Worm (Caenorhabditis elegans): ENCODE measurements around the gene str-144.

str-144 gene

ce11 chrV:8028825-8029489 is 43.0 kb downstream of the str-144 start, which contains the start of gene oma-2:
Gene oma-2 (plus strand): TSS chrV:8029439.
- TF ChIP-seq hlh-13 (GFP tag; optimal IDR thresholded peaks at IDR 0.05) (no peak), ceh-6 (GFP tag; optimal IDR thresholded peaks at IDR 0.05) (no peak), pros-1 (tag; optimal IDR thresholded peaks at IDR 0.05) (no peak), ceh-14 (tag; optimal IDR thresholded peaks at IDR 0.05) (no peak), ets-4 (tag; optimal IDR thresholded peaks at IDR 0.05) (no peak), rnt-1 (tag; optimal IDR thresholded peaks at IDR 0.05) (no peak)

ce11 chrV:8027429-8028142 is 44.4 kb downstream of the str-144 start:
- no peak for TF ChIP-seq madf-2 (tag; optimal IDR thresholded peaks at IDR 0.05)
- no peak for TF ChIP-seq ama-1 (optimal IDR thresholded peaks at IDR 0.05)
- no peak for TF ChIP-seq ceh-22 (tag; optimal IDR thresholded peaks at IDR 0.05)
- no peak for TF ChIP-seq unc-86 (tag; optimal IDR thresholded peaks at IDR 0.05)
- TF ChIP-seq pha-2 (tag; optimal IDR thresholded peaks at IDR 0.05): no peak
- TF ChIP-seq unc-55 (GFP tag; optimal IDR thresholded peaks at IDR 0.05): no peak
- no peak for TF ChIP-seq ceh-24 (tag; optimal IDR thresholded peaks at IDR 0.05)
- no peak for TF ChIP-seq ceh-2 (tag; optimal IDR thresholded peaks at IDR 0.05)
- TF ChIP-seq zip-5 (tag; optimal IDR thresholded peaks at IDR 0.05): no peak
- no peak for TF ChIP-seq dve-1 (tag; optimal IDR thresholded peaks at IDR 0.05)
- no peak for TF ChIP-seq tbx-2 (tag; optimal IDR thresholded peaks at IDR 0.05)
- TF ChIP-seq unc-3 (GFP tag; conservative IDR thresholded peaks at IDR 0.05): no peak
- TF ChIP-seq unc-3 (tag; optimal IDR thresholded peaks at IDR 0.05): no peak
- TF ChIP-seq pros-1 (tag; optimal IDR thresholded peaks at IDR 0.05): no peak
- TF ChIP-seq pag-3 (tag; optimal IDR thresholded peaks at IDR 0.05; ENCODE audit: borderline replicate concordance): no peak
- TF ChIP-seq syd-9 (tag; optimal IDR thresholded peaks at IDR 0.05): no peak
- TF ChIP-seq lim-6 (tag; optimal IDR thresholded peaks at IDR 0.05): no peak
- no peak for TF ChIP-seq hlh-13 (GFP tag; optimal IDR thresholded peaks at IDR 0.05)
- TF ChIP-seq sox-2 (GFP tag; IDR thresholded peaks at IDR 0.05): no peak

DNA sequence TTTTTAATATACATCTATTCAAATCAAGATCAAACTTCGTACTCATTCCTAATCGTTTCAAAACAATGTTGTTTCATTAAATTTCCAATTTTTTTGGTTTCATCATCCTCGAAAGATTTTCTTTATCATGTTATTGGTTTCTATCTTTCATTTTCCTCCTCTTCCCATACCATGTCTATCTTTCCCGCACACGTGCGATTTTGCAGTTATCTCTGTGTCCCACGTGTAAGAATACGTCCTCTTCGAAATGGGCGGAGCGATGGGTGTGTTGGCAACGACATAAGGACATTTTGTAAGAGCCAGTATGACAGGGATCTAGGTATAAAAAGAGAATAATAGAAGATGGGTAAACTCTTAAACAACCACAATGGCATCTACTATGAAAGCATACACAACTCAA is 45.6 kb downstream of the str-144 start, which contains the start of gene F43H9.4:
TSS of gene F43H9.4 (plus strand) at position 366 of the 400 bp plus-strand sequence.
- TF ChIP-seq K02D7.2 (tag; optimal IDR thresholded peaks at IDR 0.05) (no peak), ceh-19 (GFP tag; optimal IDR thresholded peaks at IDR 0.05) (no peak), ceh-2 (tag; optimal IDR thresholded peaks at IDR 0.05) (no peak), ceh-34 (tag; optimal IDR thresholded peaks at IDR 0.05) (no peak), Y22D7AL.16 (tag; optimal IDR thresholded peaks at IDR 0.05) (no peak), ceh-30 (tag; optimal IDR thresholded peaks at IDR 0.05) (no peak), hlh-13 (GFP tag; optimal IDR thresholded peaks at IDR 0.05) (no peak), ahr-1 (tag; optimal IDR thresholded peaks at IDR 0.05) (no peak), ceh-18 (tag; optimal IDR thresholded peaks at IDR 0.05) (no peak), nfya-1 (tag; optimal IDR thresholded peaks at IDR 0.05) (no peak), eyg-1 (tag; optimal IDR thresholded peaks at IDR 0.05) (no peak), pha-2 (tag; optimal IDR thresholded peaks at IDR 0.05) (no peak)

ce11 chrV:8025259-8025658 is 46.7 kb downstream of the str-144 start:
- TF ChIP-seq C38D4.7 (GFP tag; optimal IDR thresholded peaks at IDR 0.05) (no peak), zip-5 (tag; optimal IDR thresholded peaks at IDR 0.05) (no peak), madf-2 (tag; optimal IDR thresholded peaks at IDR 0.05) (no peak), fkh-6 (tag; optimal IDR thresholded peaks at IDR 0.05) (no peak), pros-1 (tag; optimal IDR thresholded peaks at IDR 0.05) (no peak), pha-2 (tag; optimal IDR thresholded peaks at IDR 0.05) (no peak), ceh-2 (tag; optimal IDR thresholded peaks at IDR 0.05) (no peak), fax-1 (tag; optimal IDR thresholded peaks at IDR 0.05) (no peak), pha-4 (tag; optimal IDR thresholded peaks at IDR 0.05) (no peak), nfya-1 (tag; optimal IDR thresholded peaks at IDR 0.05) (no peak), ztf-16 (tag; optimal IDR thresholded peaks at IDR 0.05) (no peak), che-1 (tag; optimal IDR thresholded peaks at IDR 0.05) (no peak), tbx-7 (tag; optimal IDR thresholded peaks at IDR 0.05) (no peak), dve-1 (tag; optimal IDR thresholded peaks at IDR 0.05) (no peak), ahr-1 (tag; optimal IDR thresholded peaks at IDR 0.05) (no peak), odd-2 (tag; optimal IDR thresholded peaks at IDR 0.05) (no peak), unc-86 (tag; optimal IDR thresholded peaks at IDR 0.05) (no peak), nhr-11 (tag; optimal IDR thresholded peaks at IDR 0.05) (no peak), npax-4 (tag; optimal IDR thresholded peaks at IDR 0.05) (no peak), pqm-1 (tag; optimal IDR thresholded peaks at IDR 0.05) (no peak)

All from whole organism, late embryonic.